Fruit fly (Drosophila melanogaster): ENCODE measurements around the gene Atg13.

Gene Atg13

dm6 chr3R:8349449-8350115 lies at the start of gene Atg13:
Atg13 (plus strand) TSS chr3R:8349815.
- peak; percentile 69 for TF ChIP-seq CG17801 (GFP tag; optimal IDR thresholded peaks at IDR 0.05; ENCODE audit: partially characterized antibody)

dm6 chr3R:8300928-8301752 lies 48.5 kb upstream of the Atg13 start, which contains the start of the genes CG9626 and mRpL1:
CG9626 (minus strand) TSS chr3R:8300978.
mRpL1 (plus strand) TSS chr3R:8301440.
- TF ChIP-seq CG17801 (GFP tag; optimal IDR thresholded peaks at IDR 0.05; ENCODE audit: partially characterized antibody), result no peak

DNA sequence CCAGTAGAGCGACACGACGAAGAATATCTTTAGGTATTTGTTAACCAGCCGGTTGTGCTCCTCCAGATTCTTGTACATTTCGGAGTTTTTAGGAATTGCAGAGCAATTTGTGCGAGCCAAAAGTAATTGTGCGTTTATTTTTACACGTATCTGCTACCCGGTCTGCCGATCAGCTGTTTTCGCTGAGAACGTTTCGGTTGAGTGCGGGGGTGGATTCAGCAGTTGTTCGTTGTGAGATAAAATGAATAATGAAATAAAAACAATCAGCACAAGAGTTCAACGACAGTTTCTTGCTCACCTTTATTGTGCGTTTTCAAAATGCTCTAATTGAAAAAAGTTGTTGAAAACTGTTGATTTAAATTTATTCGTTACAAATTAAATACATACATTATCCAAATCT lies 45.8 kb upstream of the Atg13 start, which contains the start of gene nac:
Gene nac, minus strand, starts transcription at position 176 of the 400 bp plus-strand sequence.
- TF ChIP-seq CG17801 (GFP tag; optimal IDR thresholded peaks at IDR 0.05; ENCODE audit: partially characterized antibody), result no peak

dm6 chr3R:8305110-8305509 lies 44.5 kb upstream of the Atg13 start, which contains the start of gene Sgt1:
Sgt1 (minus strand) TSS chr3R:8305274.
- peak; percentile 37 for TF ChIP-seq CG17801 (GFP tag; optimal IDR thresholded peaks at IDR 0.05; ENCODE audit: partially characterized antibody)

DNA sequence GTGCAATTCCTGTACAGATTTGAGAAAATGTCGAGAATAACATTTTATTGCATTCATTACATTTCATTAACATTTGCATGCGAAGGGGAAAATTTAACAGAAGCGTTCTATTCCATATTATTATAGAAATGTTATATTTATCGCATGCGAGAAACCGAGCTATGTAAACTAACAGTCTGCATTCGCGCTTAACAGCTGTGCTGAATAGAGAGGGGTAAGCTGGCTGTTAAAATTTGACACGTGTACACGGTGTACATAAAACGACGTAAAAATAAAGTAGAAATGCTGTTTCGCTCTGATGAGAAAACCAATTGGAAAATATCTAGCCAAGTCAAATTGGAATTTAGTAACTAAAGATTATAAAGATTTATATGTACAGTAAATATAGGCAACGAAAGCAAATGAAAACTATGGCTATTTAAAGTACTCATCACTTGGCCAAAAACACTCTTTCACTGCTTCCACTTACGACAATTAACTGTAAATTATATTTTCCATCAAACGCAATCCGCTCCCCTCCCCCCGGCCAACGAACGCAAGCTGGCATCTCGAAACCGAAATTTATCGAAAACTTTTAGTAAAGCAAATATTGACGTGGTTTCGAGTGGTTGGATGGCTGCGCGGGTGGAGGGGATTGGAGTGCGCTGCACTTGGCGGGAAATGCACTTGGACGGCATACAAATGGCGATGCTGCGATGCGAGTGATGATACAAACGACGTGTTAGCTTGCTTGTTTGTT lies 43.3 kb upstream of the Atg13 start:
- no peak for TF ChIP-seq CG17801 (GFP tag; optimal IDR thresholded peaks at IDR 0.05; ENCODE audit: partially characterized antibody)

DNA sequence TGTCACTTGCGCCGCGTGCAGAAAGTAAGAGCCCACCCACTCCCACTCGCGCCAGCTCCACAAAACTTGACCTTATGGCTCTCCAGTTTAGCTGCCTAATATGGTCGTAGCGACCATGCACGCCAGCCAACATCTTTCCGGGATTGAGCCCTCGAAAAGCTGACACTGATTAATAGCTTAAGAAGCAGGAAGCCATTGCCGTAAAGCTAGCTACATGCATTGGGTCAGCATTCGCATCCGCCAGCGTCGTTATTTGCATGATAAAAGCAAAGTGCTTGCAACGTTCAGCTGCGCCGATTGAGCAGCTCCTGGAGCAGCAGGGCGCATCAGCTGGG lies 42.7 kb upstream of the Atg13 start:
- TF ChIP-seq CG17801 (GFP tag; optimal IDR thresholded peaks at IDR 0.05; ENCODE audit: partially characterized antibody), result no peak

DNA sequence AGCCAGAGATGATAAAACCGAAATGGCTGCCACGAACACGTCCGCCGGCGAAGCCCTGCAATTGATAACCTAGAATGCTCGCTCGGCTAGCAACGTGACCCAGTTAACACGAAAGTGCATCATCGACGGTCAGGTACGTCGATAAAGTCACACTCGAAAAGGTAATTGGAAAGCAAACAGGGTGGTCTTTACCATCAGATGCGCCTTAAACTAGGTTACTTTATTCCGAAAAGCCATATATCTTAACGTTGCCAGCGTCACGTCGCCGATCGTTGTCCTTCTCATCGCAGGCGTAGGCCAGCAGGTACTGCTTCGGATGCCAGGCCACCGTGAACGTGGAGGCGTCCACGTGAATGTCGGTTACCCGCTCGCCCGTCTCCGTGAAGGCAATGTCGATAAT lies 42.3 kb upstream of the Atg13 start:
- TF ChIP-seq CG17801 (GFP tag; optimal IDR thresholded peaks at IDR 0.05; ENCODE audit: partially characterized antibody), result no peak

DNA sequence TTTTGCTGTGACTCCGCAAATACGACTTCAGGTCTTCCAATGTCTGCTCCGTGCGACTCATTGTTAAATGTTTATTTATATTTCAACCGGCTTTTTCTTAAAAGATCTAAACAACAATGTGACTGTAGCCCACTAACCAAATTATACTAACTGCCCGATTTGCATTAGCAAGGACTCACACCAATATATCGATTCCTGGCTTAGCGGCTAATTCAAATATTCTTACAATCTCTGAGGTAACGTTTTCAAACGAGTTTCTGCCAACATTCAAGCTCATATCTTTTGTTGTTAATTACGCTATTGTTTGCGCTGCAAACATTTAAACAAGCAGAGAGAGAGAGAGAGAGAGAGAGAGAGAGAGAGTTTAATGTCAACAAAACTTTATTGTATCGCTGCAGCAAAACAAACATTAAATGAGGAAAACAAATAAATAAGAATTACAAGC lies 41.1 kb upstream of the Atg13 start, which contains the start of gene tex:
Gene tex, minus strand, starts transcription at position 131 of the 445 bp plus-strand sequence.
- no peak for TF ChIP-seq CG17801 (GFP tag; optimal IDR thresholded peaks at IDR 0.05; ENCODE audit: partially characterized antibody)

dm6 chr3R:8310678-8311077 lies 38.9 kb upstream of the Atg13 start, which contains the start of gene CG11693:
CG11693 (minus strand) TSS chr3R:8310778.
- no peak for TF ChIP-seq CG17801 (GFP tag; optimal IDR thresholded peaks at IDR 0.05; ENCODE audit: partially characterized antibody)

DNA sequence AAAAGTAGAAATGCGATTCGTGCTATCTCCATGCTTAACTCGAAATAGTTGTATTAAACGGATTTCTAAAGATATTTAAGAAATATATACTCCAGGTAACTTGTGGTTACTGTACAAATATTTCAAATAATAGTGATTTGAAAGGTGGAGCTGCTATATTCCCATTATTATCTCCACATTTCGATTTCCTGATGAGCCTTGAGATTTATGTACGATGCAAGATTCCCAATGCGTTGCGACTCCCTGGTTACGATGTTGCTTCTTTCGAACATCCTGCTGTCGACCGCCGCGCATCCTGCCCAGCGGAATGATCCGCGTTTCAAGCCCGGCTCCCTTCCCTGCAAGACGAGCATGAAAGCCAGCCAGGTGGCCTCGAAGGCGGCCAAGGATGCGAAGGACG lies 37.6 kb upstream of the Atg13 start, which contains the start of the genes CG11694 and CG11698:
Gene CG11694, minus strand, starts transcription at position 101 of the 400 bp plus-strand sequence.
Gene CG11698, plus strand, starts transcription at position 152 of the 400 bp plus-strand sequence.
- no peak for TF ChIP-seq CG17801 (GFP tag; optimal IDR thresholded peaks at IDR 0.05; ENCODE audit: partially characterized antibody)

DNA sequence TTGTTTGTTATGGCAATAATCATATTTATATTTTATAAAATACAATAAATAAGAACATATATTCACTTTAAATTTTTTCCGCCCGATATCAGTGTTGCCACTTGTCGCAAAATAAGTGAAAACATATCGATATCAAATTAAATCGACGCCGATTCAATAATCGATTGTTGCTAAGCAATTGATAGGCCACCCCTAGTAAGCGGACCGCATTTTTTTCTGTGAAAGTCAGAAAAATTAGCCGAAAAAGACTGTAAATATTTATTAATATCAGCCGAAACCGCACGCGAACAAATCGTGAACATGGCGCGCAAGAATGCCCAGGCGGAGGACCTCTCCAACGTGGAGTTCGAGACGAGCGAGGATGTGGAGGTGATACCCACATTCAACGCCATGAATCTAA lies 36.6 kb upstream of the Atg13 start, which contains the start of gene CG7483:
Gene CG7483, plus strand, starts transcription at position 171 of the 400 bp plus-strand sequence.
- TF ChIP-seq CG17801 (GFP tag; optimal IDR thresholded peaks at IDR 0.05; ENCODE audit: partially characterized antibody), result peak; percentile 58

- no peak for TF ChIP-seq CG17801 (GFP tag; optimal IDR thresholded peaks at IDR 0.05; ENCODE audit: partially characterized antibody)
Measured at dm6 chr3R:8316344-8317105, 33.1 kb upstream of the Atg13 start, which contains the start of gene Coq2. Coq2 (minus strand) TSS chr3R:8316543.

dm6 chr3R:8317215-8317614 lies 32.4 kb upstream of the Atg13 start, which contains the start of gene Ctr1B:
Ctr1B (plus strand) TSS chr3R:8317612.
- TF ChIP-seq CG17801 (GFP tag; optimal IDR thresholded peaks at IDR 0.05; ENCODE audit: partially characterized antibody), result no peak
